Worm (Caenorhabditis elegans): Measurements from ENCODE around the gene tag-290.

tag-290 gene

ce11 chrV:11641298-11641787 lies 28.2 kb downstream of the tag-290 start (continued):
- TF ChIP-seq jun-1 (tag; optimal IDR thresholded peaks at IDR 0.05) (no peak), unc-30 (tag; optimal IDR thresholded peaks at IDR 0.05) (no peak), dpl-1 (GFP tag; optimal IDR thresholded peaks at IDR 0.05) (peak in 1 of 3 experiments; percentile 35), egl-13 (tag; optimal IDR thresholded peaks at IDR 0.05) (peak; percentile 42)

DNA sequence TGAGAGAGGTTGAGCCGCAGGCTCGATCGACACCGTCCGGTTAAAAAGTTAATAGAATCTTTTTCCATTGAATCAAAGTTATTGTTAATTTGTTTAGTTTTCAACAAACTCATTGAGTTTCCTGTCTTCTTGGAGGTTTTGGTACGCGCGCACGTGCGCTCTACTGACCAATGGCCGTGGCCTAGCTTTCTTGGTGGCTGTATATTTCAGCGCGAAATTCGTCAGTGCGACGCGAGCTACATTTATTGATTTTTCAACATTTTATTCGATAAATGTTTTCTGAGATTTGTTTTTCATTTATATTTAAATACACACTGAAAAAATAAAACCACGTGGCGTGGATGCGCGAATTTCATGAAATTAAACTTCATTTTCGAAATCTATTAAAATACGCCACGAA lies 31.1 kb downstream of the tag-290 start, which contains the start of gene bir-1:
TSS of gene bir-1 (plus strand) at position 312 of the 400 bp plus-strand sequence.
- TF ChIP-seq vab-15 (tag; optimal IDR thresholded peaks at IDR 0.05) (no peak), ceh-63 (GFP tag; optimal IDR thresholded peaks at IDR 0.05) (no peak), ets-5 (GFP tag; IDR thresholded peaks at IDR 0.05) (no peak), snu-23 (GFP tag; optimal IDR thresholded peaks at IDR 0.05) (peak; percentile 66), sox-4 (tag; optimal IDR thresholded peaks at IDR 0.05) (no peak), nhr-76 (tag; optimal IDR thresholded peaks at IDR 0.05) (no peak), mep-1 (tag; optimal IDR thresholded peaks at IDR 0.05) (peak; percentile 77), alr-1 (tag; optimal IDR thresholded peaks at IDR 0.05; ENCODE audit: borderline replicate concordance) (no peak), unc-98 (GFP tag; IDR thresholded peaks at IDR 0.05) (no peak), hlh-4 (tag; optimal IDR thresholded peaks at IDR 0.05) (no peak), Y116A8C.19 (tag; optimal IDR thresholded peaks at IDR 0.05; ENCODE audit: borderline replicate concordance) (no peak), zag-1 (tag; optimal IDR thresholded peaks at IDR 0.05) (no peak), dsc-1 (tag; optimal IDR thresholded peaks at IDR 0.05) (peak; percentile 40), nhr-47 (tag; optimal IDR thresholded peaks at IDR 0.05) (peak; percentile 68), aly-2 (tag; optimal IDR thresholded peaks at IDR 0.05) (no peak), pax-3 (tag; optimal IDR thresholded peaks at IDR 0.05) (peak; percentile 60), fkh-8 (tag; optimal IDR thresholded peaks at IDR 0.05) (peak; percentile 59), egl-13 (tag; optimal IDR thresholded peaks at IDR 0.05) (peak; percentile 29), lin-15B (tag; optimal IDR thresholded peaks at IDR 0.05) (peak; percentile 81), ces-1 (GFP tag; optimal IDR thresholded peaks at IDR 0.05) (no peak), lin-14 (GFP tag; optimal IDR thresholded peaks at IDR 0.05) (peak; percentile 79), ama-1 (optimal IDR thresholded peaks at IDR 0.05) (no peak), nhr-11 (tag; optimal IDR thresholded peaks at IDR 0.05) (no peak), F16B12.6 (tag; optimal IDR thresholded peaks at IDR 0.05) (no peak), aha-1 (tag; optimal IDR thresholded peaks at IDR 0.05) (no peak), ceh-90 (tag; optimal IDR thresholded peaks at IDR 0.05) (peak; percentile 69), xbp-1 (tag; optimal IDR thresholded peaks at IDR 0.05) (peak; percentile 67), tlp-1 (tag; optimal IDR thresholded peaks at IDR 0.05) (no peak), nhr-20 (tag; optimal IDR thresholded peaks at IDR 0.05) (peak; percentile 49), hpl-2 (GFP tag; optimal IDR thresholded peaks at IDR 0.05) (no peak), nhr-237 (tag; optimal IDR thresholded peaks at IDR 0.05) (no peak), skn-1 (tag; optimal IDR thresholded peaks at IDR 0.05) (peak; percentile 71), lir-3 (tag; optimal IDR thresholded peaks at IDR 0.05; ENCODE audit: poor library complexity) (peak; percentile 80), efl-3 (GFP tag; optimal IDR thresholded peaks at IDR 0.05) (no peak), jun-1 (tag; optimal IDR thresholded peaks at IDR 0.05) (no peak), irx-1 (tag; optimal IDR thresholded peaks at IDR 0.05) (peak; percentile 52), ztf-4 (tag; optimal IDR thresholded peaks at IDR 0.05) (no peak), mab-9 (GFP tag; IDR thresholded peaks at IDR 0.05) (peak; percentile 11; the same call in 1 of the 2 replicates), snpc-4 (tag; optimal IDR thresholded peaks at IDR 0.05) (peak; percentile 50), fos-1 (tag; optimal IDR thresholded peaks at IDR 0.05) (peak; percentile 25), grh-1 (GFP tag; IDR thresholded peaks at IDR 0.05) (no peak), unc-62 (GFP tag; optimal IDR thresholded peaks at IDR 0.05) (no peak), C16A3.4 (tag; optimal IDR thresholded peaks at IDR 0.05) (peak; percentile 72), blmp-1 (tag; optimal IDR thresholded peaks at IDR 0.05) (peak; percentile 65), rnt-1 (tag; optimal IDR thresholded peaks at IDR 0.05) (peak; percentile 91), ceh-88 (GFP tag; IDR thresholded peaks at IDR 0.05) (no peak), C34B4.2 (tag; optimal IDR thresholded peaks at IDR 0.05) (no peak), fkh-10 (GFP tag; optimal IDR thresholded peaks at IDR 0.05) (no peak), lin-39 (tag; optimal IDR thresholded peaks at IDR 0.05) (no peak), lin-35 (GFP tag; optimal IDR thresholded peaks at IDR 0.05) (peak; percentile 76 to 89)
